Fruit fly (Drosophila melanogaster) whole organism, prepupa: ENCODE measurements around the gene CG5021.

Experiments
- CG10669 ChIP-seq: fragments of 200-800 bp; sonication (Bioruptor generic); optimal IDR thresholded peaks from 3 replicates; lab custom pipeline; 2018; ENCODE audit warnings: missing biosample characterization, mild to moderate bottlenecking, missing genetic modification characterization, moderate library complexity
- CG11294 ChIP-seq: fragments of 200-800 bp; sonication (Bioruptor generic); IDR thresholded peaks from 2 replicates; pipeline ENCODE4 v1.3.6; 2022; ENCODE audit warnings: missing biosample characterization, missing genetic modification characterization
- CG11762 ChIP-seq: fragments of 200-800 bp; sonication (Bioruptor generic); optimal IDR thresholded peaks from 3 replicates; lab custom pipeline; 2016; ENCODE audit warnings: missing biosample characterization, missing genetic modification characterization; ENCODE audit not compliant: insufficient read depth
- CG11902 ChIP-seq: fragments of 200-800 bp; sonication (Bioruptor generic); optimal IDR thresholded peaks from 3 replicates; lab custom pipeline; 2016; ENCODE audit warnings: missing biosample characterization, missing genetic modification characterization
- CG15336 ChIP-seq: fragments of 200-800 bp; sonication (Bioruptor generic); IDR thresholded peaks from 2 replicates; pipeline ENCODE4 v1.3.6; 2022; ENCODE audit warnings: missing biosample characterization, missing genetic modification characterization
- CG1621 ChIP-seq: fragments of 200-800 bp; sonication (Bioruptor generic); optimal IDR thresholded peaks from 3 replicates; lab custom pipeline; 2018; ENCODE audit warnings: missing biosample characterization, mild to moderate bottlenecking, missing genetic modification characterization
- CG3919 ChIP-seq: fragments of 200-800 bp; sonication (Bioruptor generic); optimal IDR thresholded peaks from 3 replicates; lab custom pipeline; 2016; ENCODE audit warnings: missing biosample characterization, missing genetic modification characterization
- CG4318 ChIP-seq: fragments of 200-800 bp; sonication (Bioruptor generic); optimal IDR thresholded peaks from 3 replicates; lab custom pipeline; 2017; ENCODE audit warnings: missing biosample characterization, mild to moderate bottlenecking, missing genetic modification characterization
- CG6163 ChIP-seq: fragments of 200-800 bp; sonication (Bioruptor generic); IDR thresholded peaks from 3 replicates; pipeline ENCODE4 v1.3.6; 2022; ENCODE audit warnings: missing biosample characterization, missing genetic modification characterization
- CG6792 ChIP-seq: fragments of 200-800 bp; sonication (Bioruptor generic); optimal IDR thresholded peaks from 3 replicates; lab custom pipeline; 2016; ENCODE audit warnings: missing biosample characterization, missing genetic modification characterization
- CG6808 ChIP-seq: fragments of 200-800 bp; sonication (Bioruptor generic); optimal IDR thresholded peaks from 3 replicates; lab custom pipeline; 2017; ENCODE audit warnings: missing biosample characterization, missing genetic modification characterization, mild to moderate bottlenecking, moderate library complexity, missing genetic modification reagents
- CG6854 ChIP-seq: fragments of 200-800 bp; sonication (Bioruptor generic); optimal IDR thresholded peaks from 2 replicates; lab custom pipeline; 2017; ENCODE audit warnings: missing biosample characterization, mild to moderate bottlenecking, missing genetic modification characterization
- CG8119 ChIP-seq: fragments of 200-800 bp; sonication (Bioruptor generic); IDR thresholded peaks from 3 replicates; pipeline ENCODE4 v1.3.6; 2022; ENCODE audit warnings: missing biosample characterization, missing genetic modification characterization
- CG8319 ChIP-seq: fragments of 200-800 bp; sonication (Bioruptor generic); optimal IDR thresholded peaks from 3 replicates; lab custom pipeline; 2016; ENCODE audit warnings: missing biosample characterization, missing genetic modification characterization
- CG8632 ChIP-seq: fragments of 200-800 bp; sonication (Bioruptor generic); optimal IDR thresholded peaks from 3 replicates; lab custom pipeline; 2016; ENCODE audit warnings: missing biosample characterization, missing genetic modification characterization
- CG9139 ChIP-seq: fragments of 200-800 bp; sonication (Bioruptor generic); optimal IDR thresholded peaks from 3 replicates; lab custom pipeline; 2017; ENCODE audit warnings: missing biosample characterization, mild to moderate bottlenecking, missing genetic modification characterization
- Eip75B ChIP-seq: fragments of 200-800 bp; sonication (Bioruptor generic); optimal IDR thresholded peaks from 3 replicates; lab custom pipeline; 2016; ENCODE audit warnings: missing biosample characterization, missing genetic modification characterization
- Eip78C ChIP-seq: fragments of 200-800 bp; sonication (Bioruptor generic); peaks from one replicate; lab custom pipeline; 2016; ENCODE audit warnings: missing biosample characterization, missing genetic modification characterization
- Hr38 ChIP-seq: sonication (Bioruptor generic); optimal IDR thresholded peaks from 2 replicates; lab custom pipeline; 2016; ENCODE audit warnings: missing biosample characterization, missing genetic modification characterization
- Hr39 ChIP-seq: fragments of 200-800 bp; sonication (Bioruptor generic); optimal IDR thresholded peaks from 2 replicates; lab custom pipeline; 2016; ENCODE audit warnings: missing biosample characterization, missing genetic modification characterization
- Hr4 ChIP-seq: fragments of 200-800 bp; sonication (Bioruptor generic); optimal IDR thresholded peaks from 3 replicates; lab custom pipeline; 2016; ENCODE audit warnings: missing biosample characterization, missing genetic modification characterization
- OdsH ChIP-seq: fragments of 200-800 bp; sonication (Bioruptor generic); optimal IDR thresholded peaks from 3 replicates; lab custom pipeline; 2016; ENCODE audit warnings: missing biosample characterization, missing genetic modification characterization
- Smox ChIP-seq: fragments of 200-800 bp; sonication (Bioruptor generic); optimal IDR thresholded peaks from 3 replicates; lab custom pipeline; 2016; ENCODE audit warnings: missing biosample characterization, missing genetic modification characterization
- Sox14 ChIP-seq: fragments of 200-800 bp; sonication (Bioruptor generic); optimal IDR thresholded peaks from 3 replicates; lab custom pipeline; 2016; ENCODE audit warnings: missing biosample characterization, missing genetic modification characterization
- Sox15 ChIP-seq: fragments of 200-800 bp; sonication (Bioruptor generic); optimal IDR thresholded peaks from 3 replicates; lab custom pipeline; 2016; ENCODE audit warnings: missing biosample characterization, missing genetic modification characterization
- achi ChIP-seq: fragments of 200-800 bp; sonication (Bioruptor generic); optimal IDR thresholded peaks from 3 replicates; lab custom pipeline; 2016; ENCODE audit warnings: missing biosample characterization, missing genetic modification characterization
- acj6 ChIP-seq: fragments of 200-800 bp; sonication (Bioruptor generic); optimal IDR thresholded peaks from 3 replicates; lab custom pipeline; 2016; ENCODE audit warnings: missing biosample characterization, missing genetic modification characterization
- cyc ChIP-seq: fragments of 200-800 bp; sonication (Bioruptor generic); optimal IDR thresholded peaks from 3 replicates; lab custom pipeline; 2016; ENCODE audit warnings: missing biosample characterization, missing genetic modification characterization
- dac ChIP-seq: fragments of 200-800 bp; sonication (Bioruptor generic); optimal IDR thresholded peaks from 2 replicates; lab custom pipeline; 2017; ENCODE audit warnings: missing biosample characterization, mild to moderate bottlenecking, missing genetic modification characterization
- dsx ChIP-seq: fragments of 200-800 bp; optimal IDR thresholded peaks from 3 replicates; lab custom pipeline; 2019; ENCODE audit warnings: missing biosample characterization, mild to moderate bottlenecking, missing genetic modification characterization, moderate library complexity; ENCODE audit not compliant: poor library complexity, severe bottlenecking
- esn ChIP-seq: fragments of 200-800 bp; sonication (Bioruptor generic); optimal IDR thresholded peaks from 2 replicates; lab custom pipeline; 2016; ENCODE audit warnings: missing biosample characterization, mild to moderate bottlenecking, missing genetic modification characterization, moderate library complexity
- fd59A ChIP-seq: fragments of 200-800 bp; sonication (Bioruptor generic); optimal IDR thresholded peaks from 2 replicates; lab custom pipeline; 2017; ENCODE audit warnings: missing biosample characterization, mild to moderate bottlenecking, missing genetic modification characterization, missing genetic modification reagents
- fkh ChIP-seq: fragments of 200-800 bp; sonication (Bioruptor generic); optimal IDR thresholded peaks from 3 replicates; lab custom pipeline; 2017; ENCODE audit warnings: missing biosample characterization, mild to moderate bottlenecking, missing genetic modification characterization, moderate library complexity
- lz ChIP-seq: fragments of 200-800 bp; sonication (Bioruptor generic); optimal IDR thresholded peaks from 3 replicates; lab custom pipeline; 2016; ENCODE audit warnings: missing biosample characterization, missing genetic modification characterization
- pdm3 ChIP-seq: fragments of 200-800 bp; sonication (Bioruptor generic); optimal IDR thresholded peaks from 3 replicates; lab custom pipeline; 2016; ENCODE audit warnings: missing biosample characterization, missing genetic modification characterization
- salr ChIP-seq, 2 experiments: fragments of 200-800 bp; sonication (Bioruptor generic); optimal IDR thresholded peaks; 3 replicates each; lab custom pipeline; 2016 to 2018; ENCODE audit warnings: missing biosample characterization in 2 of 2, missing genetic modification characterization in 2 of 2, mild to moderate bottlenecking in 1 of 2
- ss ChIP-seq, 2 experiments: fragments of 200-800 bp; sonication (Bioruptor generic); optimal IDR thresholded peaks; 2 replicates in 1 of 2; 3 replicates in 1 of 2; lab custom pipeline; 2017 to 2018; ENCODE audit warnings: mild to moderate bottlenecking in 2 of 2, missing biosample characterization in 2 of 2, missing genetic modification characterization in 2 of 2, moderate library complexity in 1 of 2
- svp ChIP-seq: fragments of 200-800 bp; sonication (Bioruptor generic); peaks from one replicate; lab custom pipeline; 2016; ENCODE audit warnings: missing biosample characterization, missing genetic modification characterization
- topi ChIP-seq: fragments of 200-800 bp; sonication (Bioruptor generic); optimal IDR thresholded peaks from 3 replicates; lab custom pipeline; 2016; ENCODE audit warnings: missing biosample characterization, missing genetic modification characterization

Gene CG5021

DNA sequence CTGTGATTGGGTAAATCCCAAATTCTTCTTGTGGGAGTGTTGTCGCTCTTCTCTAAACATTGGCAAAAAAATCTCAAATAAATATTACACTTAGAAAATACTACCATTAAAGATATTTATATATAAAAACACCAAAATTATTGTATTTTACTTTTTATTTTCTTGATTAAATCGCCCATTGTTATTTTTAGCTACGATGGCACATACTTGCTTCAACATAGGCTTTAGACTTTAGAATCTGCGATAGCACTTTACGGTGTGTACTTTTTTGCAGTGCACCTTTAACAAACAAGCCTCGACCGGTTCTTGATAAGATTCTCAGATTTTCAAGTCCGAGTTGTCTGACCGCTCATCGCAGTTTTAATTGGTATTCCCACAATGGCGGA, 12.0 kb upstream of the CG5021 start, which contains the start of gene GNBP3 (continued):
- TF ChIP-seq dsx (GFP tag; lab: Kevin White, UChicago) (peak; percentile 94), CG11762 (GFP tag; lab: Kevin White, UChicago) (peak; percentile 87), CG6792 (GFP tag; lab: Kevin White, UChicago) (peak; percentile 93), Sox15 (GFP tag; lab: Kevin White, UChicago) (peak; percentile 79), CG11294 (GFP tag; lab: Robert Waterston, UW) (no peak; the same call in 1 of the 2 replicates), Hr38 (no peak), CG6854 (GFP tag; lab: Kevin White, UChicago) (peak; percentile 95), acj6 (GFP tag; lab: Kevin White, UChicago) (peak; percentile 91), svp (GFP tag; lab: Kevin White, UChicago) (peak; percentile 94), Hr39 (GFP tag; lab: Kevin White, UChicago) (peak; percentile 87), CG6808 (GFP tag; lab: Kevin White, UChicago) (peak; percentile 90), CG8632 (GFP tag; lab: Kevin White, UChicago) (peak; percentile 89), CG1621 (tag; lab: Kevin White, UChicago) (peak; percentile 87), CG8319 (GFP tag; lab: Kevin White, UChicago) (peak; percentile 71), OdsH (GFP tag; lab: Kevin White, UChicago) (peak; percentile 91), fd59A (GFP tag; lab: Kevin White, UChicago) (peak; percentile 78), fkh (GFP tag; lab: Kevin White, UChicago) (peak; percentile 66), Hr4 (GFP tag; lab: Kevin White, UChicago) (peak; percentile 78), CG10669 (GFP tag; lab: Kevin White, UChicago) (peak; percentile 89), CG8119 (GFP tag; lab: Robert Waterston, UW) (peak; percentile 86), achi (peak; percentile 90), Sox14 (GFP tag; lab: Kevin White, UChicago) (peak; percentile 91), CG15336 (GFP tag; lab: Robert Waterston, UW) (peak; percentile 90), salr (GFP tag; optimal IDR thresholded peaks at IDR 0.05; lab: Kevin White, UChicago) (peak; percentile 76 to 79), dac (GFP tag; lab: Kevin White, UChicago) (peak; percentile 75), CG3919 (GFP tag; lab: Kevin White, UChicago) (peak; percentile 95), Eip75B (GFP tag; lab: Kevin White, UChicago) (peak; percentile 91), pdm3 (GFP tag; lab: Kevin White, UChicago) (no peak), topi (GFP tag; lab: Kevin White, UChicago) (peak; percentile 95), Smox (GFP tag; lab: Kevin White, UChicago) (peak; percentile 94), CG4318 (GFP tag; lab: Kevin White, UChicago) (no peak), lz (peak; percentile 95), CG9139 (GFP tag; lab: Kevin White, UChicago) (peak; percentile 88), ss (GFP tag; optimal IDR thresholded peaks at IDR 0.05; lab: Kevin White, UChicago) (peak; percentile 89 to 92), cyc (GFP tag; lab: Kevin White, UChicago) (peak; percentile 93), CG6163 (GFP tag; lab: Robert Waterston, UW) (peak; percentile 97), CG11902 (GFP tag; lab: Kevin White, UChicago) (peak; percentile 81), Eip78C (GFP tag; lab: Kevin White, UChicago) (peak; percentile 98), esn (GFP tag; lab: Kevin White, UChicago) (peak; percentile 97)

DNA sequence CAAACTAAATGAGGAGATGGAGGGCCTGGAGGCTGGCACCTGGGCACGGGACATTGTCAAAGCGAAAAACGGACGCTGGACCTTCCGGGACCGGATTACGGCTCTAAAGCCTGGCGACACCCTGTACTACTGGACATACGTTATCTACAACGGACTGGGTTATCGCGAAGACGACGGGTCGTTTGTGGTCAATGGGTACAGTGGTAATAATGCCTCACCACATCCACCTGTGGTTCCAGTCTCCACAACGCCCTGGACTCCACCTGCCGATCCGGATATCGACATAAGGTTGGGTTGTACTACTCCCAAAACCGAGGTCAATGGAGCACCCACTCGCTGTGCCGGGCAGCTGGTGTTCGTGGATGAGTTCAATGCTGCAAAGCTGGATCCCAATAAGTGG, 11.4 kb upstream of the CG5021 start:
- peak; percentile 92 for TF ChIP-seq svp (GFP tag; lab: Kevin White, UChicago)
- no peak for TF ChIP-seq Hr38
